Worm (Caenorhabditis elegans): ENCODE data around the gene alp-1.

DNA sequence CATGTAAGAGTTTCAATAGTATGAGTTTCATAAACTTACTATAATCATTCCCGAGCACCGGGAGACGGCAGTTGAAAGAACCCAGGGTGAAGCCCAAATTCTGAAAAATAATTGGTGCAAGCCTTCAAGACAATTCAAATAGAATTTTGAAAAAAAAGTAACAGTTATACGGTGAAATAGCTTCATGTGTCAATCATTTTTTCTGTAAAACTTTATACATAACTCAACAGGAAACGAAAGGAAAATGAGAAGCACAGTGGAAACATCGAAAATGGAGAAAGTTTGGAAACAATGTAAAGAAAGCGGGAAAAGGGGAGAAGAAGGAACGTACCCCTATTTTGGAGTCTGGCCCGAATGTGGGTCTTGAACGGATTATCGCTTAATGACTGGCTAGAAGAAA is 20.7 kb downstream of the alp-1 start, which contains the start of gene C09G9.3:
- no peak for TF ChIP-seq nhr-28 (tag; optimal IDR thresholded peaks at IDR 0.05)
- TF ChIP-seq blmp-1 (tag; optimal IDR thresholded peaks at IDR 0.05) = no peak
- no peak for TF ChIP-seq snpc-4 (tag; optimal IDR thresholded peaks at IDR 0.05)
- TF ChIP-seq mep-1 (tag; optimal IDR thresholded peaks at IDR 0.05) = no peak
- TF ChIP-seq lsy-2 (tag; optimal IDR thresholded peaks at IDR 0.05) = no peak
